Worm (Caenorhabditis elegans): ENCODE measurements around the gene C01B10.9.
"Not testable (repeated sequence)": the region's sequence is repeated elsewhere in the genome, so short reads cannot be mapped to it uniquely, and the experiment has no call there.

Gene C01B10.9

ce11 chrIV:6588080-6588613 is 43.9 kb upstream of the C01B10.9 start:
- no peak for TF ChIP-seq snpc-4 (tag; optimal IDR thresholded peaks at IDR 0.05)
- no peak for TF ChIP-seq nhr-12 (tag; optimal IDR thresholded peaks at IDR 0.05)
- TF ChIP-seq mep-1 (tag; optimal IDR thresholded peaks at IDR 0.05), result no peak
- no peak for TF ChIP-seq bed-3 (GFP tag; optimal IDR thresholded peaks at IDR 0.05)
- TF ChIP-seq nhr-237 (tag; optimal IDR thresholded peaks at IDR 0.05), result no peak
- TF ChIP-seq flh-1 (GFP tag; optimal IDR thresholded peaks at IDR 0.05), result no peak
- TF ChIP-seq ceh-83 (GFP tag; optimal IDR thresholded peaks at IDR 0.05), result no peak
- TF ChIP-seq lsy-2 (tag; optimal IDR thresholded peaks at IDR 0.05), result no peak
- TF ChIP-seq ces-1 (GFP tag; optimal IDR thresholded peaks at IDR 0.05), result no peak
- TF ChIP-seq M03D4.4 (tag; optimal IDR thresholded peaks at IDR 0.05), result no peak

- TF ChIP-seq unc-39 (tag; optimal IDR thresholded peaks at IDR 0.05) (no peak), zip-8 (tag; optimal IDR thresholded peaks at IDR 0.05) (no peak), ceh-39 (tag; optimal IDR thresholded peaks at IDR 0.05) (no peak), unc-62 (GFP tag; optimal IDR thresholded peaks at IDR 0.05) (no peak), nhr-237 (tag; optimal IDR thresholded peaks at IDR 0.05) (no peak)
These were observed 42.0 kb upstream of the C01B10.9 start, which contains the start of the genes lec-11 and irld-7 for ce11 chrIV:6590029-6590428. Gene lec-11 (minus strand): TSS chrIV:6590154. Gene irld-7 (plus strand): TSS chrIV:6590360.

ce11 chrIV:6591010-6591746 is 40.8 kb upstream of the C01B10.9 start, which contains the start of the genes nspb-1 and nspb-2:
Gene nspb-1 (minus strand): TSS chrIV:6591110.
Gene nspb-2 (plus strand): TSS chrIV:6591696.
- TF ChIP-seq zip-8 (tag; optimal IDR thresholded peaks at IDR 0.05); sem-2 (GFP tag; optimal IDR thresholded peaks at IDR 0.05); elt-3 (tag; optimal IDR thresholded peaks at IDR 0.05): not testable (repeated sequence)

ce11 chrIV:6594871-6595270 is 37.2 kb upstream of the C01B10.9 start, which contains the start of gene nspb-3:
Gene nspb-3 (minus strand): TSS chrIV:6594971.
- not testable (repeated sequence) for TF ChIP-seq nhr-237 (tag; optimal IDR thresholded peaks at IDR 0.05); unc-120 (tag; optimal IDR thresholded peaks at IDR 0.05; ENCODE audit: poor library complexity, severe bottlenecking); M03D4.4 (tag; optimal IDR thresholded peaks at IDR 0.05)

- no peak for TF ChIP-seq pha-4 (tag; optimal IDR thresholded peaks at IDR 0.05)
- no peak for TF ChIP-seq ham-2 (GFP tag; optimal IDR thresholded peaks at IDR 0.05)
- TF ChIP-seq snpc-4 (tag; optimal IDR thresholded peaks at IDR 0.05), result no peak
- TF ChIP-seq zip-8 (tag; optimal IDR thresholded peaks at IDR 0.05), result no peak
- TF ChIP-seq M03D4.4 (tag; optimal IDR thresholded peaks at IDR 0.05), result no peak
- TF ChIP-seq elt-3 (tag; optimal IDR thresholded peaks at IDR 0.05), result no peak
- TF ChIP-seq mep-1 (tag; optimal IDR thresholded peaks at IDR 0.05), result no peak
- TF ChIP-seq unc-39 (tag; optimal IDR thresholded peaks at IDR 0.05), result no peak
- no peak for TF ChIP-seq ceh-83 (GFP tag; optimal IDR thresholded peaks at IDR 0.05)
- TF ChIP-seq ztf-11 (tag; optimal IDR thresholded peaks at IDR 0.05), result no peak
- no peak for TF ChIP-seq ceh-43 (GFP tag; optimal IDR thresholded peaks at IDR 0.05)
- no peak for TF ChIP-seq elt-1 (tag; optimal IDR thresholded peaks at IDR 0.05; ENCODE audit: borderline replicate concordance, insufficient read depth)
- no peak for TF ChIP-seq drap-1 (GFP tag; optimal IDR thresholded peaks at IDR 0.05)
- no peak for TF ChIP-seq flh-1 (GFP tag; optimal IDR thresholded peaks at IDR 0.05)
- no peak for TF ChIP-seq blmp-1 (tag; optimal IDR thresholded peaks at IDR 0.05)
- no peak for TF ChIP-seq bed-3 (GFP tag; optimal IDR thresholded peaks at IDR 0.05)
- TF ChIP-seq hlh-1 (tag; optimal IDR thresholded peaks at IDR 0.05), result no peak
These were observed 36.1 kb upstream of the C01B10.9 start, which contains the start of gene F38A5.22 for ce11 chrIV:6595912-6596311. Gene F38A5.22 (minus strand): TSS chrIV:6595940.

ce11 chrIV:6597298-6597697 is 34.7 kb upstream of the C01B10.9 start, which contains the start of gene F38A5.6:
Gene F38A5.6 (minus strand): TSS chrIV:6597398.
- TF ChIP-seq mab-5 (tag; optimal IDR thresholded peaks at IDR 0.05) (no peak), drap-1 (GFP tag; optimal IDR thresholded peaks at IDR 0.05) (no peak), nhr-76 (tag; optimal IDR thresholded peaks at IDR 0.05) (no peak), ceh-39 (tag; optimal IDR thresholded peaks at IDR 0.05) (no peak), nhr-2 (tag; optimal IDR thresholded peaks at IDR 0.05) (no peak), zip-8 (tag; optimal IDR thresholded peaks at IDR 0.05) (no peak), unc-62 (GFP tag; optimal IDR thresholded peaks at IDR 0.05) (no peak), pha-4 (tag; optimal IDR thresholded peaks at IDR 0.05) (no peak), sptf-1 (tag; optimal IDR thresholded peaks at IDR 0.05) (no peak), nhr-237 (tag; optimal IDR thresholded peaks at IDR 0.05) (no peak), elt-1 (tag; optimal IDR thresholded peaks at IDR 0.05; ENCODE audit: borderline replicate concordance, insufficient read depth) (no peak)

All from whole organism, mixed stage, embryonic.